Fruit fly (Drosophila melanogaster): ENCODE measurements around the gene Mkk4.
A peak's percentile ranks its signal among the peaks of the same experiment; 100 is the strongest.

Gene Mkk4

dm6 chr3R:8669029-8669707 is 18.6 kb upstream of the Mkk4 start:
- TF ChIP-seq CG17801 (GFP tag; optimal IDR thresholded peaks at IDR 0.05; ENCODE audit: partially characterized antibody) = peak; percentile 97

DNA sequence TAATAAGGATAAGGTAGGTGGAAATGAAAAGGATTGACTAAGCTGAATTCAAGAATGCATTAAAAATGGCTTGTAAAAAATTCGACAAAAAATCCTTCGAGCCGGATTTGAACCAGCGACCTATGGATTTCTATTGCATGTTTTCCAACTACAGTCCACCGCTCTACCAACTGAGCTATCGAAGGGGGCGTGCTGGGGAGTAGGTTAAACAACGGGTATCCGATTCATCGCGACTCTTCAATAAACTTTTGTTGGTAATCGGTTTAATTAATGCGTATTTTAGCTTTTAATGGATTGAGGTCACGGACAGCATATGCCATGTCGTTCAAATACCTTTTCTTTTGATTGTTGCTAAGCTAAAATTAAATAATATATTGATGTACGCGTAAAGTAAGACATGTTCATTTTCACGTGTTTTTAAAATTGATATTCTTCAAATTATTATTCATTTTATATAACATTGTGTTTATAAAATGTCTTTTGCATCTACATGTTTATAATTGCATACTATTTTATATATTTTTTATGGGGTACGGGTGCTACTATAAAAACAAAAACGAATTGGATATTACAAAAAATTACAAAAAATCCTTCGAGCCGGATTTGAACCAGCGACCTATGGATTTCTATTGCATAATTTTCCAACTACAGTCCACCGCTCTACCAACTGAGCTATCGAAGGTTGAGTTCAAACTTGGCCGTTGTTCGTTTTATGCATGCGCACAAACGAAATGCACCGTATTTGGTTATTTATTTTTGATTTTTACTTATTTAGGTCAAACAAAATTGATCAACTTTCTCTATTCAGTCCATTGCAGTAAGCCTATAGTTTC is 17.6 kb upstream of the Mkk4 start:
- TF ChIP-seq CG17801 (GFP tag; optimal IDR thresholded peaks at IDR 0.05; ENCODE audit: partially characterized antibody) = no peak

DNA sequence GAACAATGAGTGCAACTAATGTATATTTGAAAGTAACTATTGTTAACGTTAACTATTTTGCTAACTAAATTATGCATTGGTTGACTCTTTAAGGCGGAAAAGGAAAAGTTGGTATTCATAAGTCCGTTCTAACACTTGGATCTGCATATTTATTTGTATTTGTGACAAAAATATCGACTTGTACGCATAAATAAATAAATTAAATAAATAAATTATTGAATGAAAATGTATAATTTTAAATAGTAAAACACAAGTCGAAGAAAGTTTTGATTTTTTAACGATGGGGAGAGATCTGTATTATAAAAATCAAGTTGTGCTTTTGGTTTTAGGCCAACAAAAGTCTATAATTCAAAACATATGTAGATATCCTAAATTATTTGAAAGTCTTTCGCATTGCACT is 17.0 kb upstream of the Mkk4 start, which contains the start of gene CG8036:
CG8036 (plus strand) TSS at position 301 of the 400 bp plus-strand sequence.
- TF ChIP-seq CG17801 (GFP tag; optimal IDR thresholded peaks at IDR 0.05; ENCODE audit: partially characterized antibody) = no peak

- no peak for TF ChIP-seq CG17801 (GFP tag; optimal IDR thresholded peaks at IDR 0.05; ENCODE audit: partially characterized antibody)
These were observed 14.2 kb upstream of the Mkk4 start for dm6 chr3R:8664699-8665340.

DNA sequence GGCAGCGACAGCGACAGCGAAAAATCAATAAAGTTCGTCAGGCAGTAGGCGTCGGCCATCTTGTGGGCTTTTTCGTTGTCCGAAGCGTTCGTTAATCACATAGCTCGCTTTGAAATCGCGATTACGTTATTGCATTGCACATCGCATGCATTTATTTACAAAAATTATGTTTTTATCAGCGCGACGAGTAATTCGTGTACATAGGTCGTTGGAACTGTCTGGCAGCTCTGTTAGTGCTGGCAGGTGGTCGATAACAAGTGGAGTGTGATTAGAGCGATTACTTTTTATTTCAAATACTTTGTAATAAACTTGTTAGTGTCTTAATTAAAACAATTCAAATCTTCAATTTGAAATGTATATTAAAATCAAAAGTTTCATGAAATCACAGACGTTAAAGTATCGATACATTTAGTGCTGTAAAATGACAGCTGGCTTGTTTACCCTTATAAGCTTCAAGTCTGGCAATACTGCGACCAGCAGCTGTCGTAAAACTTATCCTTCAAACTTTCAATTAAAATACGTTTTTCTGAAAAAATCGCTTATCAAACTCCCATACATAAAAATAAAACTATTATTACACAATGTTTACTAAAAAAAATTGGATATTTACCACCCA is 13.2 kb upstream of the Mkk4 start, which contains the start of gene CG8032:
CG8032 (plus strand) TSS at position 448 of the 616 bp plus-strand sequence.
- peak; percentile 43 for TF ChIP-seq CG17801 (GFP tag; optimal IDR thresholded peaks at IDR 0.05; ENCODE audit: partially characterized antibody)

DNA sequence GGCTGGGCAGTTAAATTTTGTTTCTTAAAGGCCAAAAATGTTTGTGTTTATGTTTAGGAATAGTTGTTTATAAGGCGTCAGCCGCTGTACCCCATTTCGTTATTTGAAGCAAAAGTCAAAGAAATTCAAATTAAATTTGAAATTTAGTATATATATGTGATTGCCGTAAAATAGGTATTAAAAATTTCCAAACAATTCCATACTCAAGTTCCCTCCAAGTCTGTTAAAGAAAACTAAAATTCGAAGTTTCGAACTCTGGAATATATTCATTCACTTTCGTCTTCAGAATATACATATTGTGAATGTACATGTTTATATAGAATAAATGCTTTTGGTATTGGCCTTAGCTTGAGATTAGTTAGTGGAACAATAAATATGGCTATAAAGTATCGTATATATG is 10.1 kb upstream of the Mkk4 start, which contains the start of gene bel:
bel (minus strand) TSS at position 101 of the 400 bp plus-strand sequence.
- no peak for TF ChIP-seq CG17801 (GFP tag; optimal IDR thresholded peaks at IDR 0.05; ENCODE audit: partially characterized antibody)

DNA sequence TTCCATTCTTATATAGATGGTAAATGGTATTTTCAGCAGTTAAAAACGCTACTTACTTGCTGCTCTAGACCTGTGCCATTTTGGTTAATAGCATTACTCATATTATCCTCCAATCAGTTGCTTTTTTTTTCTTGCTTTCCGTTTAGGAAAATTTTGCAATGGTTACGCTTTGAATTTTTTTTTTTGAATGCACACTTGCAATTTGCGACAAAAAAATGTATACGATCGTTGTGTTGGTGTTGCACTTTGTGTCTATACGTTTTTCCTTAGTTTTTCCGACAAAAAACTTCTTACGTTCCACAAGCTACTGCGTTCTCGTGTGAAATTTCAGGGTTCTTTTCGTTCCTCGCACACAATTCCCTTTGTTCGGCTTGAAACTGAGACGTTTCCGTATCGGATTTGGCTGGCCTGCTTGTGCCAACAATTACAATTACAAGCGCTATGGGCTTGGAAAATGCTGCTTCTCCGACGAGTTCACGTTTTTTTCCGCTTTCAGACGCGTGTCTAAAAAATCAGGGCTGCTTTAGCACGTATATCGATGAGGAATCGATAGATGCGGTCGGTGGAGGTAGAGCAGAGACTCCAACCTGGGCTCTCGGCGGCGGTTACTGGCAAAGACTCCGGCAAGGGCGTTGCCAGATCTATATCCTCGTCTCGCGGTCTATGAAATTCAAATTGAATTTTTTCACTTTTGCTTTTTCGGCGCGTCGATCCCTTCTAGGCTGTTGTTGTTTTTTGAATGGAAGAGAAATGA is 9.5 kb upstream of the Mkk4 start:
- peak; percentile 41 for TF ChIP-seq CG17801 (GFP tag; optimal IDR thresholded peaks at IDR 0.05; ENCODE audit: partially characterized antibody)

- peak; percentile 51 for TF ChIP-seq CG17801 (GFP tag; optimal IDR thresholded peaks at IDR 0.05; ENCODE audit: partially characterized antibody)
These were observed 8.8 kb upstream of the Mkk4 start for dm6 chr3R:8659200-8659897.

DNA sequence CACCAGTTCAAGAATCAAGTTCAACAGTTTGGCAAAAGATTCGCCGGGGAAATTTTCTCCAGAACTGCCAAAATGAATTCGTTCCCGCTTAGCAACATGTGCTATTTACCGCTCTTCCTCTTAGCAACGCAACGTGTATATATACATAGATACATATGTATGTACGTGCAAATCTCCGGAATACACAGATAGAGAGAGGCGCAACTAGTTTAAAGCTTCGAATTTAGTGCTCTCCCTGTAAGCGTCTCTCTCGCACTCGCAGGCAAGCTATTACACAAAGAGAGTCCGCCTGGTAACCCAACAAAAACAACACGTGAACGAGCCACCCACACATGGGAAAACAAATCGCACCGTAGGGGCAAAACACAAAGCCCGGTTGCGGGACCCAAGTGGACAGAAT is 8.1 kb upstream of the Mkk4 start:
- no peak for TF ChIP-seq CG17801 (GFP tag; optimal IDR thresholded peaks at IDR 0.05; ENCODE audit: partially characterized antibody)

DNA sequence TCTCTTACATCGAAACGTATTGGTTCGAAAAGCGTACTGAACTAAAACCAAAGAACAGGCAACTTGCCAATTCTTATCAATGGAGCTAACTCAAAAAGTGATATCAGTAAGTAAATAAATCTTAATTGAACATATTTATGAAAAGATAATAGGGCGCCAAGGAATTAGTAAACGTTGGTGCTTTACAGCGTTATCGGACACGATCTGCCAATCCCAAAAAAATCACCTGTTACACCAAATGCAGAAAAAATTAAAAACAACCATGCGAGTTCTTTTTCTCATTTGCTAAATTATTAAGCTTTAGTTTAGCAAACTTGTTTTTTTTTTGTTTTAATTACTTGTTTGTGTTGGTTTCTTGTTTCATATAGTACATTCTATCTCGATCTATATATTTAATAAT is 4.1 kb upstream of the Mkk4 start, which contains the start of gene CG42489:
CG42489 (minus strand) TSS at position 101 of the 400 bp plus-strand sequence.
- no peak for TF ChIP-seq CG17801 (GFP tag; optimal IDR thresholded peaks at IDR 0.05; ENCODE audit: partially characterized antibody)

dm6 chr3R:8654058-8654457 is 3.5 kb upstream of the Mkk4 start:
- TF ChIP-seq CG17801 (GFP tag; optimal IDR thresholded peaks at IDR 0.05; ENCODE audit: partially characterized antibody) = no peak

- TF ChIP-seq CG17801 (GFP tag; optimal IDR thresholded peaks at IDR 0.05; ENCODE audit: partially characterized antibody) = peak; percentile 79
These were observed 2.1 kb upstream of the Mkk4 start, which contains the start of the genes Sys1 and Dhod for dm6 chr3R:8652731-8653130. Gene Sys1 (plus strand): TSS chr3R:8652821. Gene Dhod (minus strand): TSS chr3R:8652916.

dm6 chr3R:8645580-8646220 is 4.9 kb downstream of the Mkk4 start, which contains the start of gene Cyp313b1:
Gene Cyp313b1 (minus strand): TSS chr3R:8645650.
- no peak for TF ChIP-seq CG17801 (GFP tag; optimal IDR thresholded peaks at IDR 0.05; ENCODE audit: partially characterized antibody)

Measured in ovary, adult (tissue).